Fruit fly (Drosophila melanogaster) whole organism, adult: Measurements from ENCODE around the gene CG14518.
A peak's percentile ranks its signal among the peaks of the same experiment; 100 is the strongest.

ENCODE experiments used
- CG12768 ChIP-seq: fragments of 200-800 bp; sonication (Bioruptor generic); optimal IDR thresholded peaks from 2 replicates; lab custom pipeline; 2017; ENCODE audit warnings: missing biosample characterization, missing genetic modification characterization, mild to moderate bottlenecking, moderate library complexity, missing genetic modification reagents
- CG14711 ChIP-seq: fragments of 200-800 bp; sonication (Bioruptor generic); optimal IDR thresholded peaks from 2 replicates; lab custom pipeline; 2018; ENCODE audit warnings: missing biosample characterization, mild to moderate bottlenecking, missing genetic modification characterization, moderate library complexity
- CG1620 ChIP-seq: fragments of 200-800 bp; sonication (Bioruptor generic); optimal IDR thresholded peaks from 2 replicates; lab custom pipeline; 2016; ENCODE audit warnings: missing biosample characterization, missing genetic modification characterization
- CG33017 ChIP-seq: fragments of 200-800 bp; sonication (Bioruptor generic); optimal IDR thresholded peaks from 2 replicates; lab custom pipeline; 2018; ENCODE audit warnings: missing biosample characterization, mild to moderate bottlenecking, missing genetic modification characterization, moderate library complexity
- CG5204 ChIP-seq: fragments of 200-800 bp; sonication (Bioruptor generic); optimal IDR thresholded peaks from 2 replicates; lab custom pipeline; 2016; ENCODE audit warnings: missing biosample characterization, missing genetic modification characterization
- CG7101 ChIP-seq: fragments of 200-800 bp; sonication (Bioruptor generic); optimal IDR thresholded peaks from 2 replicates; lab custom pipeline; 2018; ENCODE audit warnings: missing biosample characterization, mild to moderate bottlenecking, missing genetic modification characterization, moderate library complexity
- Crg-1 ChIP-seq: fragments of 200-800 bp; sonication (Bioruptor generic); optimal IDR thresholded peaks from 2 replicates; lab custom pipeline; 2016; ENCODE audit warnings: missing biosample characterization, missing genetic modification characterization
- Hr96 ChIP-seq: fragments of 200-800 bp; sonication (Bioruptor generic); optimal IDR thresholded peaks from 2 replicates; lab custom pipeline; 2016; ENCODE audit warnings: missing biosample characterization, missing genetic modification characterization
- Mnt ChIP-seq: fragments of 200-800 bp; sonication (Bioruptor generic); optimal IDR thresholded peaks from 2 replicates; lab custom pipeline; 2016; ENCODE audit warnings: missing biosample characterization, mild to moderate bottlenecking, missing genetic modification characterization
- cnc ChIP-seq, 2 experiments: fragments of >200 bp; optimal IDR thresholded peaks; 2 replicates each; lab custom pipeline; 2017
- kay ChIP-seq: fragments of 200-800 bp; sonication (Bioruptor generic); peaks from one replicate; lab custom pipeline; 2016; ENCODE audit warnings: missing biosample characterization, missing genetic modification characterization, borderline replicate concordance
- pad ChIP-seq: fragments of 200-800 bp; sonication (Bioruptor generic); optimal IDR thresholded peaks from 3 replicates; lab custom pipeline; 2017; ENCODE audit warnings: missing biosample characterization, missing genetic modification characterization, mild to moderate bottlenecking, moderate library complexity, missing genetic modification reagents
- tj ChIP-seq: fragments of 200-800 bp; sonication (Bioruptor generic); optimal IDR thresholded peaks from 3 replicates; lab custom pipeline; 2017; ENCODE audit warnings: missing biosample characterization, mild to moderate bottlenecking, missing genetic modification characterization, moderate library complexity

DNA sequence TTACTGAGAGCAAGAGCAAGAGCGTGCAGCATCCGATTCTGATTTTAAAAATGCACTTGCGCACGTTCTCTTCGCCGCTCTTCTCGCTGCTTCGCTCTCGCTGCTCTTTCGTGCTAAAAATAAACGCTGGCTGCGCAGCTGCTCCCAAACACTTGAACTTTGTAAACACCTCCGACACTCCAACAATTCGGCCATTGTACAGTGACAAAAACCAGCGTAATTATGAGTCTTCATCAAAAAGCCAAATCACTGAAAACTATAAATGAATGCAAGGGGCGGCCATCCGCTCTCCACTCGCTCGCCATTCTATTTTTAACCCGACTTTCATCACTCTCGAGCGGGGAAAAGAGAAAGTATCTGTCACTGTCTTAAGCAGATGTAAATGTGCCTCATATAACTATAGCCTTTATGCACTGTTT, 39.9 kb downstream of the CG14518 start:
- no peak for TF ChIP-seq tj (GFP tag; lab: Kevin White, UChicago)
- TF ChIP-seq Hr96 (GFP tag; lab: Kevin White, UChicago), result no peak
- no peak for TF ChIP-seq CG1620
- TF ChIP-seq kay (GFP tag; lab: Kevin White, UChicago), result no peak
- no peak for TF ChIP-seq Crg-1 (GFP tag; lab: Kevin White, UChicago)
- no peak for TF ChIP-seq cnc (optimal IDR thresholded peaks at IDR 0.05; lab: Kevin White, UChicago)
- no peak for TF ChIP-seq pad (GFP tag; lab: Kevin White, UChicago)
- no peak for TF ChIP-seq CG7101 (tag; lab: Kevin White, UChicago)
- TF ChIP-seq CG14711 (tag; lab: Kevin White, UChicago), result no peak
- no peak for TF ChIP-seq Mnt (GFP tag; lab: Kevin White, UChicago)
- TF ChIP-seq CG12768 (GFP tag; lab: Kevin White, UChicago), result peak; percentile 1
- no peak for TF ChIP-seq CG33017 (tag; lab: Kevin White, UChicago)
- no peak for TF ChIP-seq CG5204 (GFP tag; lab: Kevin White, UChicago)
